Worm (Caenorhabditis elegans) whole organism, L1 larva: ENCODE measurements around the gene Y17D7C.2.

Experiments used
- lin-15B ChIP-seq: fragments of 150-350 bp; sonication (generic microtip); optimal IDR thresholded peaks from 3 replicates; lab custom pipeline; 2014; ENCODE audit warnings: missing biosample characterization, missing genetic modification characterization
- mep-1 ChIP-seq: fragments of 150-350 bp; optimal IDR thresholded peaks from 2 replicates; lab custom pipeline; 2014; ENCODE audit warnings: missing biosample characterization, missing genetic modification characterization
- nhr-12 ChIP-seq: sonication (generic microtip); optimal IDR thresholded peaks from 2 replicates; lab custom pipeline; 2017; ENCODE audit warnings: missing biosample characterization, missing genetic modification characterization

DNA sequence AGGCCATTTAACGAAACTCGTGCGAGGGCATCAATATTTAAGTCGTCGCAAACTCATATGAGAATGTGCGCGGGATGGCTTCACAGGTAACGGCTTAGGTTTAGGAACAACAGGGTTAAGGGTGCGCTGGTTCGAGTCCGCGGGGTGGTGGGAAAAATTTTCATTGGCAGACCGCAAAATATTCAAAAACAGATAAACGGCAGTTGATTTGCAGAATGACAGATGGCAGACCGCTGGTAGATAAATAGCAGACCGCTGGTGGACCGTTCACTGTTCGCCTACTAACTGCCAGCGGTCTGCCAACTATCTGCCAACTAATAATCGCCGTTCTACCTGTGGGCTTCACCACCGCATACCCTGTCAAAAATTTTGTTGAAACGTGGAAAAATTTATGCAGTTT, 7.7 kb downstream of the Y17D7C.2 start:
- TF ChIP-seq mep-1 (tag; lab: Kevin White, UChicago) (no peak), lin-15B (tag; lab: Kevin White, UChicago) (no peak), nhr-12 (tag; lab: Kevin White, UChicago) (no peak)
